Worm (Caenorhabditis elegans) whole organism, L1 larva: Measurements from ENCODE around the gene R13H4.5.
A peak's percentile ranks its signal among the peaks of the same experiment; 100 is the strongest.

Source experiments
- F16B12.6 ChIP-seq: fragments of 150-350 bp; optimal IDR thresholded peaks from 2 replicates; lab custom pipeline; 2014; ENCODE audit warnings: missing biosample characterization, missing genetic modification characterization
- Y116A8C.19 ChIP-seq: sonication (generic microtip); optimal IDR thresholded peaks from 2 replicates; lab custom pipeline; 2016; ENCODE audit warnings: missing compliant biosample characterization, missing genetic modification characterization, borderline replicate concordance
- aha-1 ChIP-seq: fragments of 150-350 bp; optimal IDR thresholded peaks from 2 replicates; lab custom pipeline; 2014; ENCODE audit warnings: missing biosample characterization, missing genetic modification characterization
- alr-1 ChIP-seq: fragments of 200-800 bp; sonication (Bioruptor generic); optimal IDR thresholded peaks from 2 replicates; lab custom pipeline; 2018; ENCODE audit warnings: borderline replicate concordance, mild to moderate bottlenecking, missing genetic modification characterization, missing compliant biosample characterization
- aly-2 ChIP-seq: fragments of 150-350 bp; optimal IDR thresholded peaks from 2 replicates; lab custom pipeline; 2014; ENCODE audit warnings: missing biosample characterization, missing genetic modification characterization
- ama-1 ChIP-seq: fragments of 150-350 bp; optimal IDR thresholded peaks from 2 replicates; lab custom pipeline; 2014
- ceh-82 ChIP-seq, 3 experiments: fragments of 150-350 bp in 1 of 3; sonication (generic microtip) in 2 of 3; optimal IDR thresholded peaks; 2 replicates each; lab custom pipeline; 2014 to 2017; ENCODE audit warnings: missing biosample characterization in 3 of 3, missing genetic modification characterization in 3 of 3
- ces-1 ChIP-seq: fragments of 150-350 bp; optimal IDR thresholded peaks from 2 replicates; lab custom pipeline; 2014; ENCODE audit warnings: missing biosample characterization, missing genetic modification reagents, missing genetic modification characterization
- dpl-1 ChIP-seq, 3 experiments: fragments of 150-350 bp in 2 of 3; sonication (generic microtip) in 1 of 3; optimal IDR thresholded peaks; 2 replicates each; lab custom pipeline; 2014 to 2017; ENCODE audit warnings: missing biosample characterization in 3 of 3, missing genetic modification characterization in 3 of 3, missing genetic modification reagents in 3 of 3
- efl-1 ChIP-seq, 4 experiments: fragments of 150-350 bp; optimal IDR thresholded peaks in 3 of 4; peaks in 1 of 4; 1 replicate in 1 of 4; 2 replicates in 3 of 4; lab custom pipeline; 2014; ENCODE audit warnings: missing biosample characterization in 2 of 4, missing genetic modification characterization in 2 of 4, missing genetic modification reagents in 2 of 4
- efl-3 ChIP-seq: fragments of 200-800 bp; sonication (Bioruptor generic); optimal IDR thresholded peaks from 2 replicates; lab custom pipeline; 2018; ENCODE audit warnings: mild to moderate bottlenecking, missing genetic modification characterization, missing compliant biosample characterization
- egl-13 ChIP-seq: sonication (generic microtip); optimal IDR thresholded peaks from 2 replicates; lab custom pipeline; 2016; ENCODE audit warnings: missing genotype, missing genetic modification reagents, missing genetic modification characterization, missing compliant biosample characterization
- fkh-4 ChIP-seq: sonication (generic microtip); optimal IDR thresholded peaks from 2 replicates; lab custom pipeline; 2016; ENCODE audit warnings: missing compliant biosample characterization, missing genetic modification characterization, borderline replicate concordance
- fos-1 ChIP-seq: fragments of 150-350 bp; optimal IDR thresholded peaks from 2 replicates; lab custom pipeline; 2014; ENCODE audit warnings: missing biosample characterization, missing genetic modification characterization
- hlh-4 ChIP-seq: sonication (generic microtip); optimal IDR thresholded peaks from 2 replicates; lab custom pipeline; 2016; ENCODE audit warnings: mild to moderate bottlenecking, missing genetic modification characterization, missing compliant biosample characterization
- hpl-2 ChIP-seq: fragments of 150-350 bp; optimal IDR thresholded peaks from 2 replicates; lab custom pipeline; 2014; ENCODE audit warnings: missing biosample characterization, missing genetic modification reagents, missing genetic modification characterization
- irx-1 ChIP-seq: sonication (generic microtip); optimal IDR thresholded peaks from 2 replicates; lab custom pipeline; 2016; ENCODE audit warnings: missing genetic modification characterization, missing compliant biosample characterization
- isw-1 ChIP-seq: fragments of 200-800 bp; sonication (Bioruptor generic); IDR thresholded peaks from 2 replicates; pipeline ENCODE4 v1.3.6; 2022; ENCODE audit warnings: missing genetic modification characterization, missing compliant biosample characterization
- jun-1 ChIP-seq: fragments of 150-350 bp; optimal IDR thresholded peaks from 2 replicates; lab custom pipeline; 2014; ENCODE audit warnings: missing biosample characterization, missing genetic modification reagents, missing genetic modification characterization
- lin-14 ChIP-seq: fragments of 200-800 bp; sonication (Bioruptor generic); optimal IDR thresholded peaks from 2 replicates; lab custom pipeline; 2018; ENCODE audit warnings: mild to moderate bottlenecking, missing genetic modification characterization, moderate library complexity, missing compliant biosample characterization
- lin-35 ChIP-seq, 2 experiments: fragments of 150-350 bp; optimal IDR thresholded peaks; 2 replicates each; lab custom pipeline; 2014; ENCODE audit warnings: missing biosample characterization in 2 of 2, missing genetic modification characterization in 2 of 2, missing genetic modification reagents in 2 of 2
- lin-39 ChIP-seq: fragments of 150-350 bp; optimal IDR thresholded peaks from 2 replicates; lab custom pipeline; 2014; ENCODE audit warnings: missing biosample characterization, missing genetic modification reagents, missing genetic modification characterization
- lir-3 ChIP-seq: sonication (generic microtip); optimal IDR thresholded peaks from 2 replicates; lab custom pipeline; 2016; ENCODE audit warnings: mild to moderate bottlenecking, missing genetic modification characterization, moderate library complexity, missing compliant biosample characterization; ENCODE audit not compliant: poor library complexity
- nhr-12 ChIP-seq: sonication (generic microtip); optimal IDR thresholded peaks from 2 replicates; lab custom pipeline; 2017; ENCODE audit warnings: missing biosample characterization, missing genetic modification characterization
- nhr-20 ChIP-seq: sonication (generic microtip); optimal IDR thresholded peaks from 2 replicates; lab custom pipeline; 2016; ENCODE audit warnings: mild to moderate bottlenecking, missing genetic modification characterization, missing compliant biosample characterization
- nhr-237 ChIP-seq: fragments of 150-350 bp; optimal IDR thresholded peaks from 2 replicates; lab custom pipeline; 2014; ENCODE audit warnings: missing biosample characterization, missing genetic modification characterization
- nhr-28 ChIP-seq: fragments of 150-350 bp; optimal IDR thresholded peaks from 2 replicates; lab custom pipeline; 2014; ENCODE audit warnings: missing biosample characterization, missing genetic modification characterization
- nhr-47 ChIP-seq: sonication (generic microtip); optimal IDR thresholded peaks from 2 replicates; lab custom pipeline; 2016; ENCODE audit warnings: mild to moderate bottlenecking, missing genetic modification characterization, moderate library complexity, missing compliant biosample characterization
- nhr-71 ChIP-seq: sonication (generic microtip); optimal IDR thresholded peaks from 2 replicates; lab custom pipeline; 2016; ENCODE audit warnings: mild to moderate bottlenecking, missing genetic modification characterization, moderate library complexity, missing compliant biosample characterization
- nhr-76 ChIP-seq: sonication (generic microtip); optimal IDR thresholded peaks from 2 replicates; lab custom pipeline; 2017; ENCODE audit warnings: missing biosample characterization, missing genetic modification characterization
- nhr-84 ChIP-seq: sonication (generic microtip); optimal IDR thresholded peaks from 2 replicates; lab custom pipeline; 2017; ENCODE audit warnings: missing biosample characterization, missing genetic modification characterization
- nhr-85 ChIP-seq: sonication (generic microtip); peaks from one replicate; lab custom pipeline; 2016; ENCODE audit warnings: missing genetic modification characterization, inconsistent platforms, missing compliant biosample characterization
- nhr-90 ChIP-seq: sonication (generic microtip); optimal IDR thresholded peaks from 2 replicates; lab custom pipeline; 2016; ENCODE audit warnings: mild to moderate bottlenecking, missing genetic modification characterization, missing compliant biosample characterization; ENCODE audit not compliant: poor library complexity
- pag-3 ChIP-seq: sonication (generic microtip); optimal IDR thresholded peaks from 2 replicates; lab custom pipeline; 2017; ENCODE audit warnings: missing genetic modification characterization, mild to moderate bottlenecking, missing compliant biosample characterization, antibody characterized with exemption, borderline replicate concordance; ENCODE audit not compliant: insufficient read depth
- rnt-1 ChIP-seq: sonication (generic microtip); optimal IDR thresholded peaks from 2 replicates; lab custom pipeline; 2016; ENCODE audit warnings: mild to moderate bottlenecking, missing genetic modification characterization, moderate library complexity, missing compliant biosample characterization
- snu-23 ChIP-seq: sonication (generic microtip); optimal IDR thresholded peaks from 2 replicates; lab custom pipeline; 2016; ENCODE audit warnings: missing genetic modification characterization, missing compliant biosample characterization
- tbx-2 ChIP-seq: sonication (generic microtip); optimal IDR thresholded peaks from 2 replicates; lab custom pipeline; 2016; ENCODE audit warnings: missing genetic modification characterization, missing compliant biosample characterization
- tlp-1 ChIP-seq: fragments of 150-350 bp; optimal IDR thresholded peaks from 2 replicates; lab custom pipeline; 2014; ENCODE audit warnings: missing biosample characterization, missing genetic modification characterization
- unc-86 ChIP-seq: sonication (generic microtip); optimal IDR thresholded peaks from 2 replicates; lab custom pipeline; 2016; ENCODE audit warnings: missing genetic modification characterization, missing compliant biosample characterization
- unc-98 ChIP-seq: fragments of 200-800 bp; sonication (Bioruptor generic); IDR thresholded peaks from 2 replicates; pipeline ENCODE4 v1.3.6; 2022; ENCODE audit warnings: missing genetic modification characterization, missing compliant biosample characterization
- ztf-4 ChIP-seq: fragments of 150-350 bp; optimal IDR thresholded peaks from 2 replicates; lab custom pipeline; 2014; ENCODE audit warnings: missing biosample characterization, missing genetic modification characterization

The R13H4.5 gene

ce11 chrV:11818064-11818463 is 42.4 kb upstream of the R13H4.5 start:
- TF ChIP-seq nhr-85 (tag; lab: Kevin White, UChicago) (peak; percentile 70), unc-86 (tag; lab: Kevin White, UChicago) (no peak), efl-1 (optimal IDR thresholded peaks at IDR 0.05; lab: Kevin White, UChicago) (no peak), efl-1 (GFP tag; optimal IDR thresholded peaks at IDR 0.05 in 1 of 2; lab: Kevin White, UChicago) (peak in 1 of 2 experiments; percentile 65)

ce11 chrV:11818786-11819185 is 41.7 kb upstream of the R13H4.5 start:
- no peak for TF ChIP-seq efl-1 (optimal IDR thresholded peaks at IDR 0.05; lab: Kevin White, UChicago)
- peak in 1 of 2 experiments; percentile 7 for TF ChIP-seq efl-1 (GFP tag; optimal IDR thresholded peaks at IDR 0.05 in 1 of 2; lab: Kevin White, UChicago)
- peak; percentile 76 for TF ChIP-seq ama-1 (lab: Kevin White, UChicago)
- TF ChIP-seq fkh-4 (tag; lab: Kevin White, UChicago), result no peak
- TF ChIP-seq hpl-2 (GFP tag; lab: Kevin White, UChicago), result no peak

- no peak for TF ChIP-seq hlh-4 (tag; lab: Kevin White, UChicago)
- no peak for TF ChIP-seq efl-1 (optimal IDR thresholded peaks at IDR 0.05; lab: Kevin White, UChicago)
- TF ChIP-seq efl-1 (GFP tag; optimal IDR thresholded peaks at IDR 0.05 in 1 of 2; lab: Kevin White, UChicago), result peak in 1 of 2 experiments; percentile 65
Measured at ce11 chrV:11819451-11819850, 41.0 kb upstream of the R13H4.5 start.

ce11 chrV:11820551-11820950 is 39.9 kb upstream of the R13H4.5 start:
- TF ChIP-seq lir-3 (tag; lab: Kevin White, UChicago), result no peak
- TF ChIP-seq pag-3 (tag; lab: Kevin White, UChicago), result no peak
- TF ChIP-seq nhr-71 (tag; lab: Kevin White, UChicago), result peak; percentile 1
- TF ChIP-seq ama-1 (lab: Kevin White, UChicago), result peak; percentile 2
- TF ChIP-seq nhr-28, result no peak
- TF ChIP-seq lin-14, result no peak
- no peak for TF ChIP-seq nhr-76
- peak; percentile 61 for TF ChIP-seq nhr-85 (tag; lab: Kevin White, UChicago)
- TF ChIP-seq egl-13, result no peak
- TF ChIP-seq nhr-90 (tag; lab: Kevin White, UChicago), result no peak
- TF ChIP-seq aly-2, result no peak
- no peak for TF ChIP-seq nhr-47 (tag; lab: Kevin White, UChicago)
- TF ChIP-seq lin-35 (GFP tag; optimal IDR thresholded peaks at IDR 0.05; lab: Kevin White, UChicago), result peak in 1 of 2 experiments; percentile 3
- TF ChIP-seq, all 84 proteins: peak for 4

- TF ChIP-seq lin-14, result peak; percentile 64
- TF ChIP-seq snu-23, result peak; percentile 79
- no peak for TF ChIP-seq nhr-12
- no peak for TF ChIP-seq nhr-84
- no peak for TF ChIP-seq lin-39 (tag; lab: Kevin White, UChicago)
- TF ChIP-seq nhr-47 (tag; lab: Kevin White, UChicago), result peak; percentile 38
- TF ChIP-seq nhr-90 (tag; lab: Kevin White, UChicago), result peak; percentile 69
- no peak for TF ChIP-seq unc-86 (tag; lab: Kevin White, UChicago)
- peak; percentile 25 for TF ChIP-seq tbx-2
- TF ChIP-seq unc-98 (GFP tag; lab: Robert Waterston, UW), result no peak
- TF ChIP-seq fos-1, result no peak
- no peak for TF ChIP-seq jun-1 (tag; lab: Kevin White, UChicago)
- no peak for TF ChIP-seq alr-1
- TF ChIP-seq F16B12.6 (tag; lab: Kevin White, UChicago), result no peak
- peak; percentile 14 to 39 (median 24) for TF ChIP-seq dpl-1 (GFP tag; optimal IDR thresholded peaks at IDR 0.05; lab: Kevin White, UChicago)
- TF ChIP-seq rnt-1 (tag; lab: Kevin White, UChicago), result peak; percentile 50
- TF ChIP-seq ceh-82 (tag; optimal IDR thresholded peaks at IDR 0.05; lab: Kevin White, UChicago), result no peak
- no peak for TF ChIP-seq nhr-237 (tag; lab: Kevin White, UChicago)
- TF ChIP-seq pag-3 (tag; lab: Kevin White, UChicago), result no peak
- TF ChIP-seq ztf-4 (tag; lab: Kevin White, UChicago), result peak; percentile 13
- TF ChIP-seq ama-1 (lab: Kevin White, UChicago), result peak; percentile 69
- TF ChIP-seq lin-35 (GFP tag; optimal IDR thresholded peaks at IDR 0.05; lab: Kevin White, UChicago), result peak in 1 of 2 experiments; percentile 72
- TF ChIP-seq aha-1 (tag; lab: Kevin White, UChicago), result peak; percentile 79
- TF ChIP-seq nhr-71 (tag; lab: Kevin White, UChicago), result peak; percentile 93
- no peak for TF ChIP-seq Y116A8C.19 (tag; lab: Kevin White, UChicago)
- TF ChIP-seq ces-1 (GFP tag; lab: Kevin White, UChicago), result no peak
- TF ChIP-seq nhr-20, result peak; percentile 73
- TF ChIP-seq hlh-4 (tag; lab: Kevin White, UChicago), result no peak
- no peak for TF ChIP-seq efl-3 (GFP tag; lab: Kevin White, UChicago)
- TF ChIP-seq tlp-1 (tag; lab: Kevin White, UChicago), result no peak
- no peak for TF ChIP-seq isw-1 (GFP tag; lab: Robert Waterston, UW)
- no peak for TF ChIP-seq fkh-4 (tag; lab: Kevin White, UChicago)
- no peak for TF ChIP-seq irx-1 (tag; lab: Kevin White, UChicago)
Measured at ce11 chrV:11822461-11822939, 38.0 kb upstream of the R13H4.5 start, which contains the start of gene pyc-1. TSS of gene pyc-1 (minus strand) at chrV:11822529.
